Worm (Caenorhabditis elegans) whole organism, L3 larva: Measurements from ENCODE around the gene D1086.11.

Experiments
- R02D3.7 ChIP-seq: fragments of 150-350 bp; optimal IDR thresholded peaks from 2 replicates; lab custom pipeline; 2014; ENCODE audit warnings: missing biosample characterization, missing genetic modification characterization
- ZK546.5 ChIP-seq: sonication (generic microtip); optimal IDR thresholded peaks from 2 replicates; lab custom pipeline; 2017; ENCODE audit warnings: missing biosample characterization, missing genetic modification characterization
- ama-1 ChIP-seq: fragments of 150-350 bp; optimal IDR thresholded peaks from 2 replicates; lab custom pipeline; 2018
- ceh-16 ChIP-seq: sonication (generic microtip); optimal IDR thresholded peaks from 2 replicates; lab custom pipeline; 2017; ENCODE audit warnings: missing biosample characterization, missing genetic modification characterization
- ceh-82 ChIP-seq: fragments of 150-350 bp; optimal IDR thresholded peaks from 2 replicates; lab custom pipeline; 2014; ENCODE audit warnings: missing biosample characterization, missing genetic modification characterization
- ceh-9 ChIP-seq: sonication (generic microtip); optimal IDR thresholded peaks from 2 replicates; lab custom pipeline; 2018; ENCODE audit warnings: missing biosample characterization, missing genetic modification characterization
- egl-27 ChIP-seq: sonication (generic microtip); optimal IDR thresholded peaks from 4 replicates; lab custom pipeline; 2017; ENCODE audit warnings: missing biosample characterization, missing genetic modification reagents, missing genetic modification characterization
- egl-5 ChIP-seq: fragments of 150-350 bp; optimal IDR thresholded peaks from 2 replicates; lab custom pipeline; 2017; ENCODE audit warnings: missing biosample characterization, missing genetic modification reagents, missing genetic modification characterization, inconsistent platforms
- elt-2 ChIP-seq: sonication (generic microtip); optimal IDR thresholded peaks from 2 replicates; lab custom pipeline; 2016; ENCODE audit warnings: missing genetic modification reagents, mild to moderate bottlenecking, missing genetic modification characterization, missing compliant biosample characterization
- elt-3 ChIP-seq, 3 experiments: fragments of 150-350 bp in 1 of 3; sonication (generic microtip) in 2 of 3; optimal IDR thresholded peaks; 2 replicates in 2 of 3; 4 replicates in 1 of 3; lab custom pipeline; 2014 to 2017; ENCODE audit warnings: missing biosample characterization in 3 of 3, missing genetic modification characterization in 3 of 3
- eor-1 ChIP-seq, 2 experiments: fragments of 150-350 bp; optimal IDR thresholded peaks; 2 replicates each; lab custom pipeline; 2014 to 2018; ENCODE audit warnings: missing biosample characterization in 2 of 2, missing genetic modification characterization in 2 of 2
- fkh-10 ChIP-seq: sonication (generic microtip); optimal IDR thresholded peaks from 2 replicates; lab custom pipeline; 2017; ENCODE audit warnings: missing biosample characterization, missing genetic modification reagents, missing genetic modification characterization
- fkh-2 ChIP-seq: fragments of 150-350 bp; optimal IDR thresholded peaks from 2 replicates; lab custom pipeline; 2014; ENCODE audit warnings: missing biosample characterization, missing genetic modification reagents, missing genetic modification characterization
- hmg-11 ChIP-seq: sonication (generic microtip); optimal IDR thresholded peaks from 2 replicates; lab custom pipeline; 2016; ENCODE audit warnings: missing genetic modification characterization, missing compliant biosample characterization
- jun-1 ChIP-seq: fragments of 150-350 bp; optimal IDR thresholded peaks from 2 replicates; lab custom pipeline; 2014; ENCODE audit warnings: missing biosample characterization, missing genetic modification reagents, missing genetic modification characterization
- lin-39 ChIP-seq: fragments of 150-350 bp; optimal IDR thresholded peaks from 2 replicates; lab custom pipeline; 2018; ENCODE audit warnings: missing biosample characterization, missing genetic modification reagents, missing genetic modification characterization
- mdl-1 ChIP-seq: fragments of 150-350 bp; optimal IDR thresholded peaks from 2 replicates; lab custom pipeline; 2014; ENCODE audit warnings: missing biosample characterization, missing genetic modification characterization
- mml-1 ChIP-seq: fragments of 150-350 bp; sonication (generic microtip); optimal IDR thresholded peaks from 3 replicates; lab custom pipeline; 2014; ENCODE audit warnings: missing biosample characterization, missing genetic modification characterization
- nfya-1 ChIP-seq: sonication (generic microtip); optimal IDR thresholded peaks from 2 replicates; lab custom pipeline; 2017; ENCODE audit warnings: missing genetic modification characterization, mild to moderate bottlenecking, missing compliant biosample characterization, antibody characterized with exemption, moderate library complexity; ENCODE audit not compliant: insufficient read depth
- nhr-11 ChIP-seq: fragments of 150-350 bp; optimal IDR thresholded peaks from 2 replicates; lab custom pipeline; 2014; ENCODE audit warnings: missing biosample characterization, missing genetic modification characterization
- nhr-12 ChIP-seq: fragments of 150-350 bp; optimal IDR thresholded peaks from 2 replicates; lab custom pipeline; 2014; ENCODE audit warnings: missing biosample characterization, missing genetic modification characterization
- nhr-23 ChIP-seq: fragments of 150-350 bp; optimal IDR thresholded peaks from 2 replicates; lab custom pipeline; 2014; ENCODE audit warnings: missing biosample characterization, missing genetic modification reagents, missing genetic modification characterization
- nhr-237 ChIP-seq: fragments of 150-350 bp; optimal IDR thresholded peaks from 2 replicates; lab custom pipeline; 2014; ENCODE audit warnings: missing biosample characterization, missing genetic modification characterization
- nhr-25 ChIP-seq: sonication (generic microtip); optimal IDR thresholded peaks from 2 replicates; lab custom pipeline; 2017; ENCODE audit warnings: missing biosample characterization, missing genetic modification characterization
- nhr-28 ChIP-seq: fragments of 150-350 bp; optimal IDR thresholded peaks from 2 replicates; lab custom pipeline; 2014; ENCODE audit warnings: missing biosample characterization, missing genetic modification characterization
- nhr-43 ChIP-seq: sonication (generic microtip); optimal IDR thresholded peaks from 2 replicates; lab custom pipeline; 2016; ENCODE audit warnings: mild to moderate bottlenecking, missing genetic modification characterization, missing compliant biosample characterization; ENCODE audit not compliant: poor library complexity, severe bottlenecking
- nhr-77 ChIP-seq: fragments of 150-350 bp; optimal IDR thresholded peaks from 2 replicates; lab custom pipeline; 2014; ENCODE audit warnings: missing biosample characterization, missing genetic modification characterization
- pha-4 ChIP-seq: fragments of 150-350 bp; optimal IDR thresholded peaks from 2 replicates; lab custom pipeline; 2014; ENCODE audit warnings: missing biosample characterization, missing genetic modification reagents, missing genetic modification characterization
- pqm-1 ChIP-seq: fragments of 150-350 bp; optimal IDR thresholded peaks from 2 replicates; lab custom pipeline; 2017; ENCODE audit warnings: missing biosample characterization, missing genetic modification characterization, inconsistent platforms
- snpc-4 ChIP-seq: fragments of 150-350 bp; optimal IDR thresholded peaks from 2 replicates; lab custom pipeline; 2014; ENCODE audit warnings: missing biosample characterization, missing genetic modification characterization
- tbx-2 ChIP-seq: sonication (generic microtip); optimal IDR thresholded peaks from 2 replicates; lab custom pipeline; 2016; ENCODE audit warnings: mild to moderate bottlenecking, missing genetic modification characterization, missing compliant biosample characterization
- unc-39 ChIP-seq: sonication (generic microtip); optimal IDR thresholded peaks from 4 replicates; lab custom pipeline; 2017; ENCODE audit warnings: missing biosample characterization, missing genetic modification characterization
- ztf-11 ChIP-seq: fragments of 150-350 bp; optimal IDR thresholded peaks from 2 replicates; lab custom pipeline; 2014; ENCODE audit warnings: missing biosample characterization, missing genetic modification characterization
- ztf-4 ChIP-seq: fragments of 150-350 bp; optimal IDR thresholded peaks from 2 replicates; lab custom pipeline; 2014; ENCODE audit warnings: missing biosample characterization, missing genetic modification characterization

Gene D1086.11

ce11 chrV:14093805-14094204, 19.5 kb downstream of the D1086.11 start, which contains the start of gene D1086.8:
Gene D1086.8, plus strand, starts transcription at chrV:14094105.
- TF ChIP-seq fkh-2 (tag; lab: Kevin White, UChicago) (no peak), egl-5 (tag; lab: Kevin White, UChicago) (peak; percentile 44), nfya-1 (tag; lab: Kevin White, UChicago) (peak; percentile 8)

ce11 chrV:14094546-14094945, 20.3 kb downstream of the D1086.11 start:
- TF ChIP-seq jun-1 (tag; lab: Kevin White, UChicago) (no peak), nhr-11 (tag; lab: Kevin White, UChicago) (no peak), egl-27 (tag; lab: Kevin White, UChicago) (no peak), pha-4 (tag; lab: Kevin White, UChicago) (no peak), ceh-16 (tag; lab: Kevin White, UChicago) (no peak), mdl-1 (tag; lab: Kevin White, UChicago) (no peak), elt-2 (tag; lab: Kevin White, UChicago) (no peak), ZK546.5 (no peak), nhr-28 (tag; lab: Kevin White, UChicago) (no peak), ceh-9 (tag; lab: Kevin White, UChicago) (no peak), nhr-12 (tag; lab: Kevin White, UChicago) (no peak), egl-5 (tag; lab: Kevin White, UChicago) (no peak)

- TF ChIP-seq nhr-43 (tag; lab: Kevin White, UChicago) (peak; percentile 32), nhr-25 (tag; lab: Kevin White, UChicago) (peak; percentile 56), ztf-11 (tag; lab: Kevin White, UChicago) (no peak), nfya-1 (tag; lab: Kevin White, UChicago) (no peak), nhr-23 (tag; lab: Kevin White, UChicago) (peak; percentile 78)
Measured at ce11 chrV:14094953-14095352, 20.7 kb downstream of the D1086.11 start.

ce11 chrV:14097358-14097757, 23.1 kb downstream of the D1086.11 start:
- TF ChIP-seq ztf-11 (tag; lab: Kevin White, UChicago) (no peak), hmg-11 (tag; lab: Kevin White, UChicago) (no peak), nhr-23 (tag; lab: Kevin White, UChicago) (no peak), elt-2 (tag; lab: Kevin White, UChicago) (no peak), nhr-77 (tag; lab: Kevin White, UChicago) (no peak), lin-39 (tag; lab: Kevin White, UChicago) (no peak), mml-1 (tag; lab: Kevin White, UChicago) (no peak), egl-5 (tag; lab: Kevin White, UChicago) (no peak), pha-4 (tag; lab: Kevin White, UChicago) (no peak), nhr-237 (tag; lab: Kevin White, UChicago) (no peak)

- no peak for TF ChIP-seq ceh-82 (tag; lab: Kevin White, UChicago)
- TF ChIP-seq ztf-4 (tag; lab: Kevin White, UChicago) = no peak
Measured at ce11 chrV:14098519-14098918, 24.3 kb downstream of the D1086.11 start, which contains the start of the genes D1086.2 and D1086.1. Gene D1086.2, minus strand, starts transcription at chrV:14098668. Gene D1086.1, plus strand, starts transcription at chrV:14098858.

- TF ChIP-seq ZK546.5 = no peak
- peak; percentile 24 for TF ChIP-seq nfya-1 (tag; lab: Kevin White, UChicago)
- TF ChIP-seq eor-1 (tag; optimal IDR thresholded peaks at IDR 0.05; lab: Kevin White, UChicago) = no peak
- TF ChIP-seq egl-5 (tag; lab: Kevin White, UChicago) = no peak
- TF ChIP-seq, all 47 proteins: peak for 1
Measured at ce11 chrV:14100886-14101285, 26.6 kb downstream of the D1086.11 start, which contains the start of gene D1086.12. Gene D1086.12, plus strand, starts transcription at chrV:14101186.

ce11 chrV:14103970-14104369, 29.7 kb downstream of the D1086.11 start, which contains the start of gene D1086.9:
Gene D1086.9, plus strand, starts transcription at chrV:14104270.
- TF ChIP-seq ztf-11 (tag; lab: Kevin White, UChicago) (no peak), tbx-2 (no peak), nhr-77 (tag; lab: Kevin White, UChicago) (no peak), pha-4 (tag; lab: Kevin White, UChicago) (no peak), elt-3 (tag; optimal IDR thresholded peaks at IDR 0.05; lab: Kevin White, UChicago) (no peak), lin-39 (tag; lab: Kevin White, UChicago) (no peak), ama-1 (lab: Kevin White, UChicago) (no peak), snpc-4 (tag; lab: Kevin White, UChicago) (no peak), nfya-1 (tag; lab: Kevin White, UChicago) (no peak), pqm-1 (tag; lab: Kevin White, UChicago) (no peak), eor-1 (tag; optimal IDR thresholded peaks at IDR 0.05; lab: Kevin White, UChicago) (no peak), unc-39 (tag; lab: Kevin White, UChicago) (no peak), fkh-10 (GFP tag; lab: Kevin White, UChicago) (no peak), egl-5 (tag; lab: Kevin White, UChicago) (no peak), nhr-23 (tag; lab: Kevin White, UChicago) (no peak), nhr-43 (tag; lab: Kevin White, UChicago) (no peak), R02D3.7 (tag; lab: Kevin White, UChicago) (no peak), nhr-237 (tag; lab: Kevin White, UChicago) (no peak), nhr-12 (tag; lab: Kevin White, UChicago) (no peak)
